Fruit fly (Drosophila melanogaster): ENCODE data around the gene CG14969.

CG14969 gene

dm6 chr3L:3383965-3384595, 49.3 kb upstream of the CG14969 start (continued):
- TF ChIP-seq Bgb (GFP tag; IDR thresholded peaks at IDR 0.05; ENCODE audit: partially characterized antibody) (peak; percentile 9; the same call in 1 of the 2 replicates), emc (GFP tag; optimal IDR thresholded peaks at IDR 0.05) (no peak), grn (GFP tag; optimal IDR thresholded peaks at IDR 0.05) (no peak), HLHmδ (GFP tag; optimal IDR thresholded peaks at IDR 0.05) (peak; percentile 57), Med (GFP tag) (peak; percentile 67), jing (GFP tag; optimal IDR thresholded peaks at IDR 0.05) (no peak), CG15269 (tag; optimal IDR thresholded peaks at IDR 0.05) (no peak), hth (optimal IDR thresholded peaks at IDR 0.05) (no peak), CG11696 (GFP tag; IDR thresholded peaks at IDR 0.05) (no peak), Sox100B (GFP tag; optimal IDR thresholded peaks at IDR 0.05) (no peak), Doc3 (GFP tag; IDR thresholded peaks at IDR 0.05; ENCODE audit: partially characterized antibody) (no peak), Optix (GFP tag; IDR thresholded peaks at IDR 0.05) (0 out of 3 replicates have a peak, but pooled peaks have one; percentile 31), sd (tag; optimal IDR thresholded peaks at IDR 0.05) (peak; percentile 96), CG34422 (GFP tag; IDR thresholded peaks at IDR 0.05) (no peak), run (tag; optimal IDR thresholded peaks at IDR 0.05) (peak; percentile 58), dati (GFP tag; IDR thresholded peaks at IDR 0.05) (no peak), CG12769 (tag; optimal IDR thresholded peaks at IDR 0.05) (peak; percentile 87), CG6689 (GFP tag; IDR thresholded peaks at IDR 0.05) (no peak), Hmx (GFP tag; optimal IDR thresholded peaks at IDR 0.05) (no peak), cwo (GFP tag; optimal IDR thresholded peaks at IDR 0.05) (no peak), ken (GFP tag; IDR thresholded peaks at IDR 0.05) (no peak), tna (GFP tag; IDR thresholded peaks at IDR 0.05; ENCODE audit: partially characterized antibody) (0 out of 2 replicates have a peak, but pooled peaks have one; percentile 13), CG1024 (GFP tag; IDR thresholded peaks at IDR 0.05) (no peak), HHEX (GFP tag; optimal IDR thresholded peaks at IDR 0.05) (no peak), oc (tag; optimal IDR thresholded peaks at IDR 0.05) (peak; percentile 81), vvl (GFP tag; IDR thresholded peaks at IDR 0.05) (peak; percentile 45; the same call in 1 of the 2 replicates), ftz-f1 (GFP tag; optimal IDR thresholded peaks at IDR 0.05) (no peak), Mrtf (GFP tag; IDR thresholded peaks at IDR 0.05) (0 out of 3 replicates have a peak, but pooled peaks have one; percentile 12), CG14441 (GFP tag; IDR thresholded peaks at IDR 0.05) (no peak), CG17829 (tag; optimal IDR thresholded peaks at IDR 0.05) (no peak), CG9609 (GFP tag; optimal IDR thresholded peaks at IDR 0.05) (no peak), Adf1 (GFP tag; IDR thresholded peaks at IDR 0.05) (no peak), CG30431 (GFP tag; optimal IDR thresholded peaks at IDR 0.05) (no peak), en (GFP tag; optimal IDR thresholded peaks at IDR 0.05) (no peak), CG31441 (GFP tag; IDR thresholded peaks at IDR 0.05) (no peak), sr (GFP tag; IDR thresholded peaks at IDR 0.05) (peak; percentile 86; the same call in 2 of the 3 replicates), abd-A (tag; optimal IDR thresholded peaks at IDR 0.05) (peak; percentile 75), CG6854 (GFP tag; optimal IDR thresholded peaks at IDR 0.05) (no peak), Atf6 (GFP tag; IDR thresholded peaks at IDR 0.05) (no peak), crol (GFP tag; IDR thresholded peaks at IDR 0.05) (peak; percentile 91), Deaf1 (tag; optimal IDR thresholded peaks at IDR 0.05) (no peak), MBD-R2 (GFP tag; IDR thresholded peaks at IDR 0.05) (no peak), CG12744 (GFP tag; optimal IDR thresholded peaks at IDR 0.05) (no peak), Lpt (GFP tag; optimal IDR thresholded peaks at IDR 0.05) (no peak), CG33213 (GFP tag; optimal IDR thresholded peaks at IDR 0.05) (no peak), CG11560 (tag; IDR thresholded peaks at IDR 0.05) (no peak), pan (optimal IDR thresholded peaks at IDR 0.05) (no peak), pan (GFP tag; optimal IDR thresholded peaks at IDR 0.05 in 1 of 2, IDR thresholded peaks at IDR 0.05 in 1 of 2) (peak in 1 of 2 experiments; percentile 4), CG11504 (tag; optimal IDR thresholded peaks at IDR 0.05) (no peak)
